Fruit fly (Drosophila melanogaster) whole organism, prepupa: ENCODE results near the gene Polr1E.

Experiments used
- CG10631 ChIP-seq: fragments of 200-800 bp; sonication (Bioruptor generic); optimal IDR thresholded peaks from 2 replicates; lab custom pipeline; 2016; ENCODE audit warnings: missing biosample characterization, missing genetic modification characterization
- CG10669 ChIP-seq: fragments of 200-800 bp; sonication (Bioruptor generic); optimal IDR thresholded peaks from 3 replicates; lab custom pipeline; 2018; ENCODE audit warnings: missing biosample characterization, mild to moderate bottlenecking, missing genetic modification characterization, moderate library complexity
- CG11294 ChIP-seq: fragments of 200-800 bp; sonication (Bioruptor generic); IDR thresholded peaks from 2 replicates; pipeline ENCODE4 v1.3.6; 2022; ENCODE audit warnings: missing biosample characterization, missing genetic modification characterization
- CG11902 ChIP-seq: fragments of 200-800 bp; sonication (Bioruptor generic); optimal IDR thresholded peaks from 3 replicates; lab custom pipeline; 2016; ENCODE audit warnings: missing biosample characterization, missing genetic modification characterization
- CG15336 ChIP-seq: fragments of 200-800 bp; sonication (Bioruptor generic); IDR thresholded peaks from 2 replicates; pipeline ENCODE4 v1.3.6; 2022; ENCODE audit warnings: missing biosample characterization, missing genetic modification characterization
- CG16779 ChIP-seq: fragments of 200-800 bp; sonication (Bioruptor generic); optimal IDR thresholded peaks from 3 replicates; lab custom pipeline; 2017; ENCODE audit warnings: missing biosample characterization, mild to moderate bottlenecking, missing genetic modification characterization
- CG3032 ChIP-seq: fragments of 200-800 bp; optimal IDR thresholded peaks from 2 replicates; lab custom pipeline; 2019; ENCODE audit warnings: missing biosample characterization, mild to moderate bottlenecking, missing genetic modification characterization, moderate library complexity
- CG31627 ChIP-seq: fragments of 200-800 bp; sonication (Bioruptor generic); optimal IDR thresholded peaks from 3 replicates; lab custom pipeline; 2016; ENCODE audit warnings: missing biosample characterization, missing genetic modification characterization
- CG3919 ChIP-seq: fragments of 200-800 bp; sonication (Bioruptor generic); optimal IDR thresholded peaks from 3 replicates; lab custom pipeline; 2016; ENCODE audit warnings: missing biosample characterization, missing genetic modification characterization
- CG4318 ChIP-seq: fragments of 200-800 bp; sonication (Bioruptor generic); optimal IDR thresholded peaks from 3 replicates; lab custom pipeline; 2017; ENCODE audit warnings: missing biosample characterization, mild to moderate bottlenecking, missing genetic modification characterization
- CG6163 ChIP-seq: fragments of 200-800 bp; sonication (Bioruptor generic); IDR thresholded peaks from 3 replicates; pipeline ENCODE4 v1.3.6; 2022; ENCODE audit warnings: missing biosample characterization, missing genetic modification characterization
- CG6276 ChIP-seq: fragments of 200-800 bp; sonication (Bioruptor generic); optimal IDR thresholded peaks from 2 replicates; lab custom pipeline; 2017; ENCODE audit warnings: missing biosample characterization, mild to moderate bottlenecking, missing genetic modification characterization
- CG6792 ChIP-seq: fragments of 200-800 bp; sonication (Bioruptor generic); optimal IDR thresholded peaks from 3 replicates; lab custom pipeline; 2016; ENCODE audit warnings: missing biosample characterization, missing genetic modification characterization
- CG7368 ChIP-seq: fragments of 200-800 bp; sonication (Bioruptor generic); optimal IDR thresholded peaks from 3 replicates; lab custom pipeline; 2016; ENCODE audit warnings: missing biosample characterization, missing genetic modification characterization
- CG8119 ChIP-seq: fragments of 200-800 bp; sonication (Bioruptor generic); IDR thresholded peaks from 3 replicates; pipeline ENCODE4 v1.3.6; 2022; ENCODE audit warnings: missing biosample characterization, missing genetic modification characterization
- CG9139 ChIP-seq: fragments of 200-800 bp; sonication (Bioruptor generic); optimal IDR thresholded peaks from 3 replicates; lab custom pipeline; 2017; ENCODE audit warnings: missing biosample characterization, mild to moderate bottlenecking, missing genetic modification characterization
- Eip78C ChIP-seq: fragments of 200-800 bp; sonication (Bioruptor generic); peaks from one replicate; lab custom pipeline; 2016; ENCODE audit warnings: missing biosample characterization, missing genetic modification characterization
- Eip93F ChIP-seq: fragments of 200-800 bp; sonication (Bioruptor generic); optimal IDR thresholded peaks from 2 replicates; lab custom pipeline; 2016; ENCODE audit warnings: missing biosample characterization, mild to moderate bottlenecking, missing genetic modification characterization
- Ets96B ChIP-seq: fragments of 200-800 bp; optimal IDR thresholded peaks from 2 replicates; lab custom pipeline; 2019; ENCODE audit warnings: missing biosample characterization, mild to moderate bottlenecking, missing genetic modification characterization, moderate library complexity
- Gug ChIP-seq: fragments of 200-800 bp; sonication (Bioruptor generic); IDR thresholded peaks from 2 replicates; pipeline ENCODE4 v1.3.6; 2022; ENCODE audit warnings: missing biosample characterization, missing genetic modification characterization
- Hr38 ChIP-seq: sonication (Bioruptor generic); optimal IDR thresholded peaks from 2 replicates; lab custom pipeline; 2016; ENCODE audit warnings: missing biosample characterization, missing genetic modification characterization
- Hr39 ChIP-seq: fragments of 200-800 bp; sonication (Bioruptor generic); optimal IDR thresholded peaks from 2 replicates; lab custom pipeline; 2016; ENCODE audit warnings: missing biosample characterization, missing genetic modification characterization
- Hr4 ChIP-seq: fragments of 200-800 bp; sonication (Bioruptor generic); optimal IDR thresholded peaks from 3 replicates; lab custom pipeline; 2016; ENCODE audit warnings: missing biosample characterization, missing genetic modification characterization
- Lpt ChIP-seq: fragments of 200-800 bp; sonication (Bioruptor generic); optimal IDR thresholded peaks from 3 replicates; lab custom pipeline; 2016; ENCODE audit warnings: missing biosample characterization, missing genetic modification characterization
- Met ChIP-seq: fragments of 200-800 bp; sonication (Bioruptor generic); optimal IDR thresholded peaks from 3 replicates; lab custom pipeline; 2016; ENCODE audit warnings: missing biosample characterization, missing genetic modification characterization
- Sox102F ChIP-seq: fragments of 200-800 bp; sonication (Bioruptor generic); optimal IDR thresholded peaks from 2 replicates; lab custom pipeline; 2016; ENCODE audit warnings: missing biosample characterization, mild to moderate bottlenecking, missing genetic modification characterization
- achi ChIP-seq: fragments of 200-800 bp; sonication (Bioruptor generic); optimal IDR thresholded peaks from 3 replicates; lab custom pipeline; 2016; ENCODE audit warnings: missing biosample characterization, missing genetic modification characterization
- acj6 ChIP-seq: fragments of 200-800 bp; sonication (Bioruptor generic); optimal IDR thresholded peaks from 3 replicates; lab custom pipeline; 2016; ENCODE audit warnings: missing biosample characterization, missing genetic modification characterization
- cyc ChIP-seq: fragments of 200-800 bp; sonication (Bioruptor generic); optimal IDR thresholded peaks from 3 replicates; lab custom pipeline; 2016; ENCODE audit warnings: missing biosample characterization, missing genetic modification characterization
- dac ChIP-seq: fragments of 200-800 bp; sonication (Bioruptor generic); optimal IDR thresholded peaks from 2 replicates; lab custom pipeline; 2017; ENCODE audit warnings: missing biosample characterization, mild to moderate bottlenecking, missing genetic modification characterization
- dsx ChIP-seq: fragments of 200-800 bp; optimal IDR thresholded peaks from 3 replicates; lab custom pipeline; 2019; ENCODE audit warnings: missing biosample characterization, mild to moderate bottlenecking, missing genetic modification characterization, moderate library complexity; ENCODE audit not compliant: poor library complexity, severe bottlenecking
- eg ChIP-seq: fragments of 200-800 bp; sonication (Bioruptor generic); IDR thresholded peaks from 3 replicates; pipeline ENCODE4 v1.3.6; 2022; ENCODE audit warnings: missing biosample characterization, missing genetic modification characterization
- esn ChIP-seq: fragments of 200-800 bp; sonication (Bioruptor generic); optimal IDR thresholded peaks from 2 replicates; lab custom pipeline; 2016; ENCODE audit warnings: missing biosample characterization, mild to moderate bottlenecking, missing genetic modification characterization, moderate library complexity
- fd59A ChIP-seq: fragments of 200-800 bp; sonication (Bioruptor generic); optimal IDR thresholded peaks from 2 replicates; lab custom pipeline; 2017; ENCODE audit warnings: missing biosample characterization, mild to moderate bottlenecking, missing genetic modification characterization, missing genetic modification reagents
- fkh ChIP-seq: fragments of 200-800 bp; sonication (Bioruptor generic); optimal IDR thresholded peaks from 3 replicates; lab custom pipeline; 2017; ENCODE audit warnings: missing biosample characterization, mild to moderate bottlenecking, missing genetic modification characterization, moderate library complexity
- pdm3 ChIP-seq: fragments of 200-800 bp; sonication (Bioruptor generic); optimal IDR thresholded peaks from 3 replicates; lab custom pipeline; 2016; ENCODE audit warnings: missing biosample characterization, missing genetic modification characterization
- salr ChIP-seq, 2 experiments: fragments of 200-800 bp; sonication (Bioruptor generic); optimal IDR thresholded peaks; 3 replicates each; lab custom pipeline; 2016 to 2018; ENCODE audit warnings: missing biosample characterization in 2 of 2, missing genetic modification characterization in 2 of 2, mild to moderate bottlenecking in 1 of 2
- ss ChIP-seq, 2 experiments: fragments of 200-800 bp; sonication (Bioruptor generic); optimal IDR thresholded peaks; 2 replicates in 1 of 2; 3 replicates in 1 of 2; lab custom pipeline; 2017 to 2018; ENCODE audit warnings: mild to moderate bottlenecking in 2 of 2, missing biosample characterization in 2 of 2, missing genetic modification characterization in 2 of 2, moderate library complexity in 1 of 2
- svp ChIP-seq: fragments of 200-800 bp; sonication (Bioruptor generic); peaks from one replicate; lab custom pipeline; 2016; ENCODE audit warnings: missing biosample characterization, missing genetic modification characterization
- vri ChIP-seq: fragments of 200-800 bp; sonication (Bioruptor generic); optimal IDR thresholded peaks from 3 replicates; lab custom pipeline; 2016; ENCODE audit warnings: missing biosample characterization, mild to moderate bottlenecking, missing genetic modification characterization

Polr1E gene

DNA sequence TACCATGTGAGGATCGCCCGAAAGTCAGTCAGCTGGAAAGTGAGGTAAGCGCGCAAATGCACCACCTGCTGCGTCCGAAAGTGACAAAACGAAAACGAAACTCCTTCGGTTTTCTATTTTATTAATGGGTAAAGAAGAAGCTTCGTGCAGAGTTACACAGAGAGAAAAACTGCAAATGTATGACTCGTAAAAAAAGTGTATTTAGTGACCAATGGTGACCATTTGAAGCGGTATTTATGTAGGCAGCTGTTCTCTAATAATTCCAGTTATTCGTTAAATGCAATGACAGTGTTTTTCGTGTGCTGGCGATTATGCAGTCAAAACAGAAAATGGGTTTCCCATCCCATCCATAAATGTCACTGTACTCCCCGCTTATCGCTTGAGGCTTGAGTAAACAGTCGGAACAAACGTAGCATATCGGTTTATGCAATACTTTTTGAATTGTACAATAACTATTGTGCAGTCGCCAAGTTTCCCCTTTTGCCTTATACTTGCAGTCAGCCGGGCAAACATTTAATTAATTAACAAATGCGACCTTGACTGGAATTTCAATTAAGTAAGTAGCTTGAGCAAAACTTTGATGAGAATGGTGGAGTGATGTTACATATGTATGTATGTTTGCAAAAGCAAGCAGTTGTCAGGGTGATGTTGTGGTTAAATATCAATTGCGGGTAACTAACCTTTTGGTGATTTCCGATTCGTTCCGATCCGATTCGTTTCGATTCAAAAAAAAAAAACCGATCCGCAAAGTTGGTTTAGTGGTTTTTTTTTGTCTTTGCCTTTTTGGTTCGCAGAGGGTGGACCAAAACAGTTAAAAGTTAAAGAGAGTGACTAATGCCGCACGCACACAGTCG is 3.9 kb downstream of the Polr1E start (continued):
- peak; percentile 47; the same call in 1 of the 2 replicates for TF ChIP-seq CG15336 (GFP tag; lab: Robert Waterston, UW)
- TF ChIP-seq Eip93F (GFP tag; lab: Kevin White, UChicago), result no peak
- no peak for TF ChIP-seq CG16779 (tag; lab: Kevin White, UChicago)
- peak; percentile 26 for TF ChIP-seq CG10669 (GFP tag; lab: Kevin White, UChicago)
- no peak for TF ChIP-seq Sox102F
- peak; percentile 17 for TF ChIP-seq CG6276 (GFP tag; lab: Kevin White, UChicago)
- peak; percentile 56 for TF ChIP-seq achi
- TF ChIP-seq Eip78C (GFP tag; lab: Kevin White, UChicago), result peak; percentile 40
- no peak for TF ChIP-seq CG3919 (GFP tag; lab: Kevin White, UChicago)
- TF ChIP-seq CG11294 (GFP tag; lab: Robert Waterston, UW), result peak; percentile 33; the same call in 1 of the 2 replicates
- no peak for TF ChIP-seq Met (GFP tag; lab: Kevin White, UChicago)
- no peak for TF ChIP-seq cyc
- TF ChIP-seq CG6163, result peak; percentile 57; the same call in 1 of the 3 replicates
- TF ChIP-seq CG10631 (GFP tag; lab: Kevin White, UChicago), result peak; percentile 46
- peak; percentile 58; the same call in 2 of the 3 replicates for TF ChIP-seq eg (GFP tag; lab: Robert Waterston, UW)
- no peak for TF ChIP-seq Lpt (GFP tag; lab: Kevin White, UChicago)
- peak; percentile 47 for TF ChIP-seq Hr4 (GFP tag; lab: Kevin White, UChicago)
- no peak for TF ChIP-seq esn (GFP tag; lab: Kevin White, UChicago)
- TF ChIP-seq CG8119 (GFP tag; lab: Robert Waterston, UW), result peak; percentile 42; the same call in 1 of the 3 replicates
- peak; percentile 67 for TF ChIP-seq svp
- TF ChIP-seq, all 60 proteins: peak for 28

dm6 chr3R:18296737-18297136 is 4.8 kb downstream of the Polr1E start:
- TF ChIP-seq dsx (GFP tag; lab: Kevin White, UChicago) (peak; percentile 49), fkh (GFP tag; lab: Kevin White, UChicago) (no peak), Sox102F (no peak), Hr39 (GFP tag; lab: Kevin White, UChicago) (no peak), Hr38 (GFP tag; lab: Kevin White, UChicago) (no peak), Ets96B (tag; lab: Kevin White, UChicago) (no peak), Gug (GFP tag; lab: Robert Waterston, UW) (no peak), Eip78C (GFP tag; lab: Kevin White, UChicago) (peak; percentile 18), CG9139 (no peak), svp (peak; percentile 76), achi (no peak)
- TF ChIP-seq, all 60 proteins: peak for 3

DNA sequence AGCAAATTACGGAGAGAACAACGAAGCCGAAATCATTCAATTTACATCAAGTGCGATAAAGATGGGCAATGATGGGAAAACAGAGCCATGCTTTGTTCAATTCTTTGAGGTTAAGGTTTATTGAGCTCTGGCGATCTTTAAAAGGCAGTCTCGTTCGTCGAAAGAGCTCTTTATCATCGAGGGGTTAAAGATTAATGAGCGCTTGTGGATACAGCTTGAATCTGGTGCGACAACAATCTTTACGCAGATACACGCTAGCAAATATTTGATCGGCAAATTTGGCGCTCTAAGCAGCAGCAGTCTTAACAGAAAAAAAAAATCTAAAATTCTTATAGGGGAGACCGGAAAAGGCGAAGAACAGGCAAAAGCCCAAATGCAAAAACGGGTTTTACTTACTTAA is 5.4 kb downstream of the Polr1E start:
- no peak for TF ChIP-seq CG7368
- TF ChIP-seq fkh (GFP tag; lab: Kevin White, UChicago), result peak; percentile 71
- no peak for TF ChIP-seq CG31627 (GFP tag; lab: Kevin White, UChicago)
- no peak for TF ChIP-seq CG6163
- peak; percentile 39 for TF ChIP-seq Eip93F (GFP tag; lab: Kevin White, UChicago)
- peak; percentile 97 for TF ChIP-seq svp
- TF ChIP-seq vri (GFP tag; lab: Kevin White, UChicago), result peak; percentile 8
- TF ChIP-seq CG16779 (tag; lab: Kevin White, UChicago), result no peak
- TF ChIP-seq Eip78C (GFP tag; lab: Kevin White, UChicago), result peak; percentile 40
- no peak for TF ChIP-seq CG8119 (GFP tag; lab: Robert Waterston, UW)
- TF ChIP-seq ss (GFP tag; optimal IDR thresholded peaks at IDR 0.05; lab: Kevin White, UChicago), result no peak

- no peak for TF ChIP-seq fd59A
- TF ChIP-seq CG4318 (GFP tag; lab: Kevin White, UChicago), result no peak
- TF ChIP-seq CG3032, result peak; percentile 28
- TF ChIP-seq acj6 (GFP tag; lab: Kevin White, UChicago), result peak; percentile 37
- no peak for TF ChIP-seq Sox102F
- TF ChIP-seq ss (GFP tag; optimal IDR thresholded peaks at IDR 0.05; lab: Kevin White, UChicago), result peak in 1 of 2 experiments; percentile 28
- no peak for TF ChIP-seq pdm3
- TF ChIP-seq salr (GFP tag; optimal IDR thresholded peaks at IDR 0.05; lab: Kevin White, UChicago), result peak; percentile 22 to 24
- TF ChIP-seq CG11294 (GFP tag; lab: Robert Waterston, UW), result no peak
- no peak for TF ChIP-seq Eip93F (GFP tag; lab: Kevin White, UChicago)
- no peak for TF ChIP-seq CG31627 (GFP tag; lab: Kevin White, UChicago)
- no peak for TF ChIP-seq Hr39 (GFP tag; lab: Kevin White, UChicago)
- TF ChIP-seq CG10631 (GFP tag; lab: Kevin White, UChicago), result peak; percentile 9
- TF ChIP-seq CG6792 (GFP tag; lab: Kevin White, UChicago), result no peak
- no peak for TF ChIP-seq vri (GFP tag; lab: Kevin White, UChicago)
- no peak for TF ChIP-seq Gug (GFP tag; lab: Robert Waterston, UW)
- no peak for TF ChIP-seq dac (GFP tag; lab: Kevin White, UChicago)
- no peak for TF ChIP-seq CG9139
- peak; percentile 35 for TF ChIP-seq Lpt (GFP tag; lab: Kevin White, UChicago)
- no peak for TF ChIP-seq CG11902 (GFP tag; lab: Kevin White, UChicago)
- peak; percentile 27 for TF ChIP-seq esn (GFP tag; lab: Kevin White, UChicago)
Observed at dm6 chr3R:18295262-18295944, 6.1 kb downstream of the Polr1E start.
